Fruit fly (Drosophila melanogaster) whole organism, embryonic: ENCODE results near the gene CG15530.

Source experiments
- D19A ChIP-seq: fragments of 200-800 bp; optimal IDR thresholded peaks from 3 replicates; lab custom pipeline; 2019; ENCODE audit warnings: missing biosample characterization, mild to moderate bottlenecking, missing genetic modification characterization, moderate library complexity
- Rfx ChIP-seq: fragments of 200-800 bp; sonication (Bioruptor generic); IDR thresholded peaks from 2 replicates; pipeline ENCODE4 v1.3.6; 2022; ENCODE audit warnings: missing biosample characterization, missing genetic modification characterization

DNA sequence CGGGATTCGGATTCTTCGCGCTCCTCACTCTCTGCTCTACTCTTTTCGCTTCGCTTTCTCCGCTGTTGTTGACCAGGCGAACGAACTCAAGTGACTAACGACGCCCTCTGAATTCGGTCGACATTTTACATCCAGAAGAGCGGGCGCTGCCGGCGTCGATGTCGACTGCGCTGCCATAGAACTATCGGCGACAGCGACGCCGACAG lies 25.1 kb downstream of the CG15530 start, which contains the start of gene CG9743:
- TF ChIP-seq Rfx (GFP tag; lab: Robert Waterston, UW) (no peak), D19A (tag; lab: Kevin White, UChicago) (no peak)
